Fruit fly (Drosophila melanogaster): ENCODE results near the gene Chd3.
A peak's percentile ranks its signal among the peaks of the same experiment; 100 is the strongest.
"Not testable (repeated sequence)": the region's sequence is repeated elsewhere in the genome, so short reads cannot be mapped to it uniquely, and the experiment has no call there.

The Chd3 gene

dm6 chr3L:19472128-19472527 lies 25.2 kb downstream of the Chd3 start, which contains the start of the genes 825-Oak and CG12519:
Gene 825-Oak, minus strand, starts transcription at chr3L:19472228.
Gene CG12519, plus strand, starts transcription at chr3L:19472491.
- not testable (repeated sequence) for TF ChIP-seq ovo, toe, cic (GFP tag; optimal IDR thresholded peaks at IDR 0.05)

dm6 chr3L:19475478-19475877 lies 28.5 kb downstream of the Chd3 start, which contains the start of the genes CG18294 and CG32213:
Gene CG18294, minus strand, starts transcription at chr3L:19475578.
Gene CG32213, plus strand, starts transcription at chr3L:19475839.
- not testable (repeated sequence) for TF ChIP-seq CG7045 (GFP tag; optimal IDR thresholded peaks at IDR 0.05); CG7101 (tag; optimal IDR thresholded peaks at IDR 0.05); pad (GFP tag; optimal IDR thresholded peaks at IDR 0.05)

- TF ChIP-seq Mnt (GFP tag; optimal IDR thresholded peaks at IDR 0.05) (no peak), CG11617 (GFP tag; optimal IDR thresholded peaks at IDR 0.05) (no peak), tj (GFP tag; optimal IDR thresholded peaks at IDR 0.05) (no peak), CG7045 (GFP tag; optimal IDR thresholded peaks at IDR 0.05) (no peak), ovo (GFP tag; optimal IDR thresholded peaks at IDR 0.05) (no peak), pad (GFP tag; optimal IDR thresholded peaks at IDR 0.05) (no peak), cnc (optimal IDR thresholded peaks at IDR 0.05) (no peak), Hr96 (GFP tag; optimal IDR thresholded peaks at IDR 0.05) (no peak), CG12768 (GFP tag; optimal IDR thresholded peaks at IDR 0.05) (no peak), CG5204 (GFP tag; optimal IDR thresholded peaks at IDR 0.05) (no peak), CG14711 (tag; optimal IDR thresholded peaks at IDR 0.05) (no peak), Crg-1 (GFP tag; optimal IDR thresholded peaks at IDR 0.05) (no peak), kay (GFP tag; ENCODE audit: borderline replicate concordance) (no peak), Clk (GFP tag; optimal IDR thresholded peaks at IDR 0.05) (no peak), CG33017 (tag; optimal IDR thresholded peaks at IDR 0.05) (no peak), CG7101 (tag; optimal IDR thresholded peaks at IDR 0.05) (no peak), toe (GFP tag; optimal IDR thresholded peaks at IDR 0.05) (no peak), bab1 (GFP tag; optimal IDR thresholded peaks at IDR 0.05) (no peak)
These were observed 34.2 kb downstream of the Chd3 start for dm6 chr3L:19481209-19481608.

DNA sequence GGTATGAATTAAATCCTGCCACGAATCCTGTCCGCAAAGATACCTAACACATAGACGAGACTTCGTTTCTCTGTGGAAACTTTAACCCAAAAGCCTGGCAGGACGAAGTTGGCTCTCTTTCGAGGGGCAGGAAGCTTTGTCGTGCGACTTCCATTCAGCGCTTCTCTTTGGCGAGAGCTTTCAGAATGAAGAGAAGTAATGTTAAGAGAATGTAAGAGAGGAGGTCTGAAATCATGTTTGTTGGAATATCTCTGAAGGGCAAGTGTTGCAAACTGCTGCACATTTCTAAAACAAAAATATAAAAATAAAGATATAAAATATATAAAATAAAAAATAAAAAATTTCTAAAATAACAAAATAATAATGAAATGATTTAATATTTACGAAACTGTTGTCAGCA lies 35.0 kb downstream of the Chd3 start:
- TF ChIP-seq tj (GFP tag; optimal IDR thresholded peaks at IDR 0.05) (no peak), bab1 (GFP tag; optimal IDR thresholded peaks at IDR 0.05) (no peak), CG7101 (tag; optimal IDR thresholded peaks at IDR 0.05) (no peak), Hr96 (GFP tag; optimal IDR thresholded peaks at IDR 0.05) (no peak), kay (GFP tag; ENCODE audit: borderline replicate concordance) (no peak), CG14711 (tag; optimal IDR thresholded peaks at IDR 0.05) (no peak), Crg-1 (GFP tag; optimal IDR thresholded peaks at IDR 0.05) (no peak), Clk (GFP tag; optimal IDR thresholded peaks at IDR 0.05) (no peak), CG12768 (GFP tag; optimal IDR thresholded peaks at IDR 0.05) (no peak), Mnt (GFP tag; optimal IDR thresholded peaks at IDR 0.05) (no peak)

dm6 chr3L:19483007-19483406 lies 36.0 kb downstream of the Chd3 start:
- TF ChIP-seq kay (GFP tag; ENCODE audit: borderline replicate concordance) (peak; percentile 49), Mnt (GFP tag; optimal IDR thresholded peaks at IDR 0.05) (no peak), Clk (GFP tag; optimal IDR thresholded peaks at IDR 0.05) (no peak), CG7101 (tag; optimal IDR thresholded peaks at IDR 0.05) (no peak), cnc (optimal IDR thresholded peaks at IDR 0.05) (no peak), CG1620 (GFP tag; optimal IDR thresholded peaks at IDR 0.05) (no peak), cic (GFP tag; optimal IDR thresholded peaks at IDR 0.05) (no peak)

DNA sequence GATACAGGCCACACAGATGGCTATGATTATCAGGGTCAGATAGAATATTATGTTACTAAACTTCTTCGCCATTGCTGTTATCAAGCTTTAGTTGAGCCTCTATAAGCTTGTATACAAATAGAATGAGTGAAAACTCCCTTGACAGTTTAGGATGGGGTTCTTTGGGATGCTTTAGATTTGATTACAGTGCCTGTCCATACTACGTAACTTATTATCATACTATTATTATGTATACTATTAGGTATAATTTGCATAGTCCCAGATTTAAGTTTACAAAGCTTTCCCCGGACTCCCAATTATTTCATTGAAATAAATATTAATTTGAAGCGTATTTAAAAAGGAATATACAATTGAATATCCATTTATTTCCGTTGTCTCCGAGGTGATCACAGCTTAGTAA lies 39.4 kb downstream of the Chd3 start, which contains the start of gene brv1:
Gene brv1 (minus strand): TSS at position 101 of the 400 bp plus-strand sequence.
- TF ChIP-seq Clk (GFP tag; optimal IDR thresholded peaks at IDR 0.05) (no peak), CG5204 (GFP tag; optimal IDR thresholded peaks at IDR 0.05) (no peak), kay (GFP tag; ENCODE audit: borderline replicate concordance) (no peak), Hr96 (GFP tag; optimal IDR thresholded peaks at IDR 0.05) (no peak), CG33017 (tag; optimal IDR thresholded peaks at IDR 0.05) (no peak), CG12768 (GFP tag; optimal IDR thresholded peaks at IDR 0.05) (no peak), ovo (GFP tag; optimal IDR thresholded peaks at IDR 0.05) (no peak)

DNA sequence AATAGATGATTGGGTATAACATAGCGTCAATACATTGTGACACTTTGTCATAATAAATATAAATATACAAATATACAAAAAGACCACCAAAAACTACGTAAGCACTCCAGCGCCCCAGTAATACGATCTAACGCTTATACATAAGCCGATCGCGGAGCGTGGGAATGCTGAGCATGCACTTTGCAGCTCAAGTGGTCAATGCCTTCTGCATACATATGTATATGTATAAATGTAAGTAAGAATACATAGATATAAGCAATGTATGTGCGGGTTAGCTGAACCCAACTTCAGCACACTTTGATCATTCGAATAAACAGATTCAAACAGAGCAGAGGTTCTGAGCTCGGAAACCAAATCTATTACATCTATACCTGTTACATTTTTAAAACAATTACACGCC lies 40.3 kb downstream of the Chd3 start, which contains the start of gene CG32212:
Gene CG32212 (plus strand): TSS at position 301 of the 400 bp plus-strand sequence.
- TF ChIP-seq Mnt, bab1, Hr96 (GFP tag; optimal IDR thresholded peaks at IDR 0.05): not testable (repeated sequence)

dm6 chr3L:19494954-19495353 lies 48.0 kb downstream of the Chd3 start:
- no peak for TF ChIP-seq Crg-1 (GFP tag; optimal IDR thresholded peaks at IDR 0.05)
- TF ChIP-seq CG1620 (GFP tag; optimal IDR thresholded peaks at IDR 0.05), result no peak
- TF ChIP-seq bab1 (GFP tag; optimal IDR thresholded peaks at IDR 0.05), result no peak
- no peak for TF ChIP-seq cic (GFP tag; optimal IDR thresholded peaks at IDR 0.05)
- TF ChIP-seq ovo (GFP tag; optimal IDR thresholded peaks at IDR 0.05), result no peak
- no peak for TF ChIP-seq kay (GFP tag; ENCODE audit: borderline replicate concordance)
- no peak for TF ChIP-seq CG5204 (GFP tag; optimal IDR thresholded peaks at IDR 0.05)
- TF ChIP-seq Mnt (GFP tag; optimal IDR thresholded peaks at IDR 0.05), result no peak
